Worm (Caenorhabditis elegans): ENCODE data around the gene cht-3.
A peak's percentile ranks its signal among the peaks of the same experiment; 100 is the strongest.

cht-3 gene

ce11 chrIV:7020630-7021029, 17.2 kb downstream of the cht-3 start:
- TF ChIP-seq him-1 (tag; optimal IDR thresholded peaks at IDR 0.05) (no peak), dao-5 (tag; optimal IDR thresholded peaks at IDR 0.05) (no peak), W03F9.2 (tag; optimal IDR thresholded peaks at IDR 0.05) (no peak)

ce11 chrIV:7022227-7022626, 18.8 kb downstream of the cht-3 start:
- no peak for TF ChIP-seq dao-5 (tag; optimal IDR thresholded peaks at IDR 0.05)
- no peak for TF ChIP-seq him-1 (tag; optimal IDR thresholded peaks at IDR 0.05)
- no peak for TF ChIP-seq W03F9.2 (tag; optimal IDR thresholded peaks at IDR 0.05)

- TF ChIP-seq W03F9.2 (tag; optimal IDR thresholded peaks at IDR 0.05) (peak; percentile 55), dao-5 (tag; optimal IDR thresholded peaks at IDR 0.05) (no peak), him-1 (tag; optimal IDR thresholded peaks at IDR 0.05) (no peak)
Measured at ce11 chrIV:7023004-7023403, 19.6 kb downstream of the cht-3 start.

- no peak for TF ChIP-seq dao-5 (tag; optimal IDR thresholded peaks at IDR 0.05)
- no peak for TF ChIP-seq W03F9.2 (tag; optimal IDR thresholded peaks at IDR 0.05)
- no peak for TF ChIP-seq him-1 (tag; optimal IDR thresholded peaks at IDR 0.05)
Measured at ce11 chrIV:7023858-7024257, 20.4 kb downstream of the cht-3 start, which contains the start of gene adah-1. Gene adah-1, plus strand, starts transcription at chrIV:7024211.

- TF ChIP-seq W03F9.2 (tag; optimal IDR thresholded peaks at IDR 0.05) = no peak
- no peak for TF ChIP-seq him-1 (tag; optimal IDR thresholded peaks at IDR 0.05)
- TF ChIP-seq dao-5 (tag; optimal IDR thresholded peaks at IDR 0.05) = no peak
Measured at ce11 chrIV:7024829-7025228, 21.4 kb downstream of the cht-3 start.

- TF ChIP-seq W03F9.2 (tag; optimal IDR thresholded peaks at IDR 0.05) (no peak), him-1 (tag; optimal IDR thresholded peaks at IDR 0.05) (no peak)
Measured at ce11 chrIV:7025835-7026234, 22.4 kb downstream of the cht-3 start.

ce11 chrIV:7031019-7031418, 27.6 kb downstream of the cht-3 start:
- TF ChIP-seq dao-5 (tag; optimal IDR thresholded peaks at IDR 0.05) (no peak), him-1 (tag; optimal IDR thresholded peaks at IDR 0.05) (no peak), W03F9.2 (tag; optimal IDR thresholded peaks at IDR 0.05) (no peak)

ce11 chrIV:7032459-7032858, 29.0 kb downstream of the cht-3 start, which contains the start of gene C06G3.8:
Gene C06G3.8, minus strand, starts transcription at chrIV:7032559.
- TF ChIP-seq him-1 (tag; optimal IDR thresholded peaks at IDR 0.05) = no peak

ce11 chrIV:7035823-7036222, 32.4 kb downstream of the cht-3 start, which contains the start of gene C06G3.3:
Gene C06G3.3, plus strand, starts transcription at chrIV:7036123.
- TF ChIP-seq W03F9.2 (tag; optimal IDR thresholded peaks at IDR 0.05) (no peak), dao-5 (tag; optimal IDR thresholded peaks at IDR 0.05) (no peak), him-1 (tag; optimal IDR thresholded peaks at IDR 0.05) (no peak)

- TF ChIP-seq dao-5 (tag; optimal IDR thresholded peaks at IDR 0.05) = no peak
- no peak for TF ChIP-seq him-1 (tag; optimal IDR thresholded peaks at IDR 0.05)
- TF ChIP-seq W03F9.2 (tag; optimal IDR thresholded peaks at IDR 0.05) = no peak
Measured at ce11 chrIV:7036790-7037189, 33.4 kb downstream of the cht-3 start, which contains the start of gene ufl-1. Gene ufl-1, minus strand, starts transcription at chrIV:7036859.

ce11 chrIV:7039476-7040261, 36.2 kb downstream of the cht-3 start, which contains the start of the genes cogc-2 and klp-18:
Gene cogc-2, minus strand, starts transcription at chrIV:7039580.
Gene klp-18, plus strand, starts transcription at chrIV:7040211.
- TF ChIP-seq him-1 (tag; optimal IDR thresholded peaks at IDR 0.05) (peak; percentile 20), dao-5 (tag; optimal IDR thresholded peaks at IDR 0.05) (no peak), W03F9.2 (tag; optimal IDR thresholded peaks at IDR 0.05) (peak; percentile 90)

- TF ChIP-seq him-1 (tag; optimal IDR thresholded peaks at IDR 0.05) = no peak
- no peak for TF ChIP-seq dao-5 (tag; optimal IDR thresholded peaks at IDR 0.05)
- no peak for TF ChIP-seq W03F9.2 (tag; optimal IDR thresholded peaks at IDR 0.05)
Measured at ce11 chrIV:7043430-7043829, 40.0 kb downstream of the cht-3 start.

- TF ChIP-seq him-1 (tag; optimal IDR thresholded peaks at IDR 0.05) (no peak), W03F9.2 (tag; optimal IDR thresholded peaks at IDR 0.05) (peak; percentile 82)
Measured at ce11 chrIV:7044552-7045139, 41.2 kb downstream of the cht-3 start, which contains the start of gene tin-9.1. Gene tin-9.1, minus strand, starts transcription at chrIV:7044602.

- no peak for TF ChIP-seq dao-5 (tag; optimal IDR thresholded peaks at IDR 0.05)
- TF ChIP-seq W03F9.2 (tag; optimal IDR thresholded peaks at IDR 0.05) = no peak
- TF ChIP-seq him-1 (tag; optimal IDR thresholded peaks at IDR 0.05) = no peak
Measured at ce11 chrIV:7045362-7045936, 42.0 kb downstream of the cht-3 start.
